Worm (Caenorhabditis elegans) whole organism, late embryonic: ENCODE measurements around the gene dhhc-4.

Experiments used
- ceh-19 ChIP-seq: fragments of 200-800 bp; sonication (Bioruptor generic); optimal IDR thresholded peaks from 2 replicates; lab custom pipeline; 2018; ENCODE audit warnings: mild to moderate bottlenecking, missing genetic modification characterization, missing compliant biosample characterization
- ceh-9 ChIP-seq: sonication (generic microtip); optimal IDR thresholded peaks from 2 replicates; lab custom pipeline; 2016; ENCODE audit warnings: mild to moderate bottlenecking, missing genetic modification characterization, inconsistent platforms, missing compliant biosample characterization
- hlh-30 ChIP-seq: sonication (generic microtip); optimal IDR thresholded peaks from 2 replicates; lab custom pipeline; 2017; ENCODE audit warnings: antibody characterized with exemption, missing genetic modification characterization, missing compliant biosample characterization; ENCODE audit not compliant: insufficient read depth
- pag-3 ChIP-seq: sonication (generic microtip); optimal IDR thresholded peaks from 2 replicates; lab custom pipeline; 2016; ENCODE audit warnings: missing compliant biosample characterization, missing genetic modification characterization, borderline replicate concordance
- pha-2 ChIP-seq: sonication (generic microtip); optimal IDR thresholded peaks from 2 replicates; lab custom pipeline; 2017; ENCODE audit warnings: mild to moderate bottlenecking, missing genetic modification characterization, missing compliant biosample characterization
- ztf-16 ChIP-seq: sonication (generic microtip); optimal IDR thresholded peaks from 2 replicates; lab custom pipeline; 2017; ENCODE audit warnings: missing genetic modification characterization, missing compliant biosample characterization

ce11 chrIII:9854960-9855359 lies 12.6 kb downstream of the dhhc-4 start:
- TF ChIP-seq ztf-16 (tag; lab: Kevin White, UChicago) (no peak), hlh-30 (tag; lab: Kevin White, UChicago) (no peak), ceh-9 (tag; lab: Kevin White, UChicago) (no peak), pha-2 (no peak), pag-3 (tag; lab: Kevin White, UChicago) (no peak), ceh-19 (GFP tag; lab: Kevin White, UChicago) (no peak)
